Fruit fly (Drosophila melanogaster) whole organism: ENCODE results near the gene glob2.

ENCODE experiments used
- Dll ChIP-seq: fragments of >200 bp; optimal IDR thresholded peaks from 2 replicates; lab custom pipeline; 2017
- EcR ChIP-seq, 2 experiments: fragments of >200 bp; optimal IDR thresholded peaks; 2 replicates each; lab custom pipeline; 2017; ENCODE audit warnings: missing biosample characterization in 2 of 2, missing genetic modification characterization in 2 of 2, missing genetic modification reagents in 2 of 2
- usp ChIP-seq: fragments of >200 bp; optimal IDR thresholded peaks from 2 replicates; lab custom pipeline; 2017; ENCODE audit warnings: missing biosample characterization, missing genetic modification characterization, mixed read lengths

- no peak for TF ChIP-seq usp (GFP tag; lab: Kevin White, UChicago)
- TF ChIP-seq EcR (GFP tag; optimal IDR thresholded peaks at IDR 0.05; lab: Kevin White, UChicago) = no peak
- TF ChIP-seq Dll (lab: Kevin White, UChicago) = no peak
These were observed 48.8 kb upstream of the glob2 start, which contains the start of the genes CG1307 and twr for dm6 chr3R:6657278-6658246.
